Worm (Caenorhabditis elegans) whole organism, mixed stage, embryonic: ENCODE results near the gene Y105C5A.1274.

ENCODE experiments used
- ces-1 ChIP-seq: fragments of 150-350 bp; optimal IDR thresholded peaks from 2 replicates; lab custom pipeline; 2014; ENCODE audit warnings: missing biosample characterization, missing genetic modification reagents, missing genetic modification characterization
- mep-1 ChIP-seq: fragments of 150-350 bp; optimal IDR thresholded peaks from 2 replicates; lab custom pipeline; 2017; ENCODE audit warnings: missing biosample characterization, missing genetic modification reagents, missing genetic modification characterization, inconsistent platforms
- pha-4 ChIP-seq: fragments of 150-350 bp; optimal IDR thresholded peaks from 2 replicates; lab custom pipeline; 2018; ENCODE audit warnings: missing biosample characterization, missing genetic modification reagents, missing genetic modification characterization
- sptf-1 ChIP-seq: sonication (generic microtip); optimal IDR thresholded peaks from 2 replicates; lab custom pipeline; 2017; ENCODE audit warnings: mild to moderate bottlenecking, missing genetic modification characterization, moderate library complexity, missing compliant biosample characterization
- unc-39 ChIP-seq: fragments of 150-350 bp; optimal IDR thresholded peaks from 2 replicates; lab custom pipeline; 2014; ENCODE audit warnings: missing biosample characterization, missing genetic modification characterization

ce11 chrIV:15631217-15631616 lies 3.3 kb upstream of the Y105C5A.1274 start, which contains the start of gene Y105C5A.9:
- TF ChIP-seq ces-1 (GFP tag; lab: Kevin White, UChicago): no peak
- no peak for TF ChIP-seq pha-4 (tag; lab: Kevin White, UChicago)
- TF ChIP-seq mep-1 (tag; lab: Kevin White, UChicago): no peak
- TF ChIP-seq unc-39 (tag; lab: Kevin White, UChicago): no peak
- no peak for TF ChIP-seq sptf-1
